Worm (Caenorhabditis elegans): ENCODE measurements around the gene F11C7.7.

Gene F11C7.7

DNA sequence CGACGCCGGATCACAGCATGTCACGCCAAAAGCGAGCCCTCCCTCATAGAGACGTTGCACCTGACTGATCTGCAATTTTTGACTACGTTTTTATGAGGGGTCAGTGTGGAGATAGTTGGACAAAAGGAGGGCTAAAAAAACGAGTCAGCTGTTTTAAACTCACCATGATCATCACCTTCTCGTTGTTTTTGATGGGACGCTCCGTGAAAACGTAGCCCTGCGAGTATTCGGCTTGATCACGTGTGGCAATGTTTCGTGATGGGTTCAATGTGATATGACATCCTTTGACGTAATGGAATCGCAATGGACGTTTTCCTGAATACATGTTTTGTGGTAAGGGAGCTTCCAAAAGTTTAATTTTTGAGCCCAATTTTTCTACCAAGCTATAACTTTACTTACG lies 13.3 kb upstream of the F11C7.7 start:
- TF ChIP-seq nhr-71 (tag; optimal IDR thresholded peaks at IDR 0.05), result peak; percentile 69
- peak; percentile 14 for TF ChIP-seq snu-23 (GFP tag; optimal IDR thresholded peaks at IDR 0.05)
- TF ChIP-seq dpl-1 (GFP tag; optimal IDR thresholded peaks at IDR 0.05), result no peak
- peak; percentile 76 for TF ChIP-seq rnt-1 (tag; optimal IDR thresholded peaks at IDR 0.05)
- TF ChIP-seq lir-3 (tag; optimal IDR thresholded peaks at IDR 0.05; ENCODE audit: poor library complexity), result peak; percentile 27
- no peak for TF ChIP-seq ceh-8 (GFP tag; optimal IDR thresholded peaks at IDR 0.05)
- peak; percentile 9 for TF ChIP-seq lin-39 (tag; optimal IDR thresholded peaks at IDR 0.05)
- TF ChIP-seq lsy-2 (tag; optimal IDR thresholded peaks at IDR 0.05), result peak in 1 of 2 experiments; percentile 61
- TF ChIP-seq nhr-19 (GFP tag; conservative IDR thresholded peaks at IDR 0.05), result peak; percentile 43
- peak in 1 of 2 experiments; percentile 43 for TF ChIP-seq mdl-1 (tag; optimal IDR thresholded peaks at IDR 0.05)
- no peak for TF ChIP-seq aly-2 (tag; optimal IDR thresholded peaks at IDR 0.05)
- TF ChIP-seq C16A3.4 (tag; optimal IDR thresholded peaks at IDR 0.05), result peak; percentile 24
- TF ChIP-seq nhr-20 (tag; optimal IDR thresholded peaks at IDR 0.05), result peak; percentile 13
- peak; percentile 48 for TF ChIP-seq unc-130 (tag; optimal IDR thresholded peaks at IDR 0.05)
- no peak for TF ChIP-seq vab-15 (tag; optimal IDR thresholded peaks at IDR 0.05)
- TF ChIP-seq lin-14 (GFP tag; optimal IDR thresholded peaks at IDR 0.05), result peak; percentile 56

DNA sequence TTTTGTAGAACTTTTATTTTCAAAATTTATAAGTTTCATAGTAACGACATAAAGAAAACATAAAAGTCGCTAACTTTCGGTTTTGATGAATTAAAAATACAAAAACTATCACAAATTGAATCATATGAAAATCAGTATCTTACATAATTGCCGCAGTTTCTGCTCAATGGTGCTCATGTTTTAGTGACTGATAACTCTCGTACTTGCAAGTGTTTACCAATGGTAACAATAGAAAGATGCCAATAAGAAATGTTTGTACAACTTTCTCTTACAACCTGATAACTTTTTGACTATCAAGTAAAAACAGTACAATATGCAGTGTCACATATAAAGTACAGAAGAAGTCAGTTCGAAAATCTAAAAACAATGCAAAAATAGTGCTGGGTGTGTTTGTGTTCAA lies 12.3 kb upstream of the F11C7.7 start:
- no peak for TF ChIP-seq fkh-10 (GFP tag; optimal IDR thresholded peaks at IDR 0.05)
- no peak for TF ChIP-seq aha-1 (tag; optimal IDR thresholded peaks at IDR 0.05)
- TF ChIP-seq nhr-47 (tag; optimal IDR thresholded peaks at IDR 0.05), result no peak
- no peak for TF ChIP-seq F16B12.6 (tag; optimal IDR thresholded peaks at IDR 0.05)
- no peak for TF ChIP-seq lin-15B (tag; optimal IDR thresholded peaks at IDR 0.05)
- no peak for TF ChIP-seq sox-4 (tag; optimal IDR thresholded peaks at IDR 0.05)
- no peak for TF ChIP-seq jun-1 (tag; optimal IDR thresholded peaks at IDR 0.05)
- TF ChIP-seq mab-9 (GFP tag; IDR thresholded peaks at IDR 0.05), result no peak
- TF ChIP-seq pax-3 (tag; optimal IDR thresholded peaks at IDR 0.05), result no peak
- TF ChIP-seq hpl-2 (GFP tag; optimal IDR thresholded peaks at IDR 0.05), result no peak
- TF ChIP-seq mep-1 (tag; optimal IDR thresholded peaks at IDR 0.05), result no peak
- no peak for TF ChIP-seq ces-1 (GFP tag; optimal IDR thresholded peaks at IDR 0.05)
- TF ChIP-seq rnt-1 (tag; optimal IDR thresholded peaks at IDR 0.05), result no peak
- TF ChIP-seq egl-27 (tag; optimal IDR thresholded peaks at IDR 0.05), result no peak
- TF ChIP-seq sptf-1 (tag; optimal IDR thresholded peaks at IDR 0.05), result no peak
- TF ChIP-seq hlh-4 (tag; optimal IDR thresholded peaks at IDR 0.05), result no peak
- no peak for TF ChIP-seq snpc-4 (tag; optimal IDR thresholded peaks at IDR 0.05)

DNA sequence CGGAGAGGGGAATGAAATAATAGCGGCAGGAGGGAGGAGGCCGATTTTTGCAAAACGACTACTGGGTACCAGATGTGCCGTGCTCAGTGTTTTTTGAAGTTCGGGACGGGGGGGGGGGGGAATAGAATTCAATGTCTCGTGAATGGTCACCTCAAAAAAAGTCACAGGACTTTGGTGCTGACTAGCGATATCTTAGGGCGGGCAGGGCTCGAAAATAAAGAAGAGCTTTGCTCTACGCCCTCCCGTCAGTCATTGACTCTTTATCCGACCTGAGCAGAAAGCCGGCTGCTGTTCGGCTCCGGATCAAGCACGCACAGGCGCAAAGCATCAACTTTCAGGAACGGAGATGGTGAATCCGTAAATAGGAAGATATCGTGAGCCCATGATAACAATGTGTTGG lies 7.9 kb upstream of the F11C7.7 start:
- TF ChIP-seq ceh-88 (GFP tag; IDR thresholded peaks at IDR 0.05), result no peak
- TF ChIP-seq snpc-4 (tag; optimal IDR thresholded peaks at IDR 0.05), result no peak
- no peak for TF ChIP-seq nhr-19 (GFP tag; conservative IDR thresholded peaks at IDR 0.05)
- TF ChIP-seq lsy-2 (tag; optimal IDR thresholded peaks at IDR 0.05), result no peak
- TF ChIP-seq unc-30 (tag; optimal IDR thresholded peaks at IDR 0.05), result no peak
- no peak for TF ChIP-seq dpl-1 (GFP tag; optimal IDR thresholded peaks at IDR 0.05)
- no peak for TF ChIP-seq nhr-85 (tag)
- TF ChIP-seq lin-39 (tag; optimal IDR thresholded peaks at IDR 0.05), result no peak
- no peak for TF ChIP-seq mef-2 (tag; optimal IDR thresholded peaks at IDR 0.05)
- TF ChIP-seq pax-3 (tag; optimal IDR thresholded peaks at IDR 0.05), result no peak
- no peak for TF ChIP-seq ets-5 (GFP tag; IDR thresholded peaks at IDR 0.05)
- TF ChIP-seq zag-1 (tag; optimal IDR thresholded peaks at IDR 0.05), result no peak
- no peak for TF ChIP-seq C16A3.4 (tag; optimal IDR thresholded peaks at IDR 0.05)
- no peak for TF ChIP-seq rnt-1 (tag; optimal IDR thresholded peaks at IDR 0.05)
- TF ChIP-seq ceh-8 (GFP tag; optimal IDR thresholded peaks at IDR 0.05), result no peak
- TF ChIP-seq ceh-63 (GFP tag; optimal IDR thresholded peaks at IDR 0.05), result no peak
- no peak for TF ChIP-seq efl-3 (GFP tag; optimal IDR thresholded peaks at IDR 0.05)
- TF ChIP-seq unc-98 (GFP tag; IDR thresholded peaks at IDR 0.05), result no peak
- no peak for TF ChIP-seq snu-23 (GFP tag; optimal IDR thresholded peaks at IDR 0.05)

All from whole organism, L1 larva.